Worm (Caenorhabditis elegans): ENCODE results near the gene F47D12.9.

DNA sequence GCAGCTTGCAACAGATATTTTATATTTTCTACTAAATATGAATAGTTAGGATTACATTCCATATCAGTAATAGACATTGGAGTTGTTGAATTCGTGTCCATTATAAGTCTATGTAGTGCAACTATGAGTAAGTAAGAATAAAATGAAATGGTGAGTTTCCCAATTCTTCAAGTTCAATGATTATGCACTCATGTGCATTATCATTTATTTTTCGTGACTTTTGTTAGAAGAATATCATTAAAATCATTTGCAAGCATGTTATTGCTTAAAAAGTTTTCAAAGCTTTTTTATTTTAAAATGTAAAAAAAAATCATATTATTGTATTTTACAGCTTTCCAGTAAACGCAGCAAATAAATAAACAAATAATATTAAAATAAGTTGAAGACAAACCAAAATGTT, 46.5 kb downstream of the F47D12.9 start, which contains the start of gene srg-9:
- TF ChIP-seq cog-1 (tag; optimal IDR thresholded peaks at IDR 0.05): no peak
- no peak for TF ChIP-seq ztf-23 (GFP tag; IDR thresholded peaks at IDR 0.05)
- no peak for TF ChIP-seq ztf-29 (GFP tag; IDR thresholded peaks at IDR 0.05)
- TF ChIP-seq klf-2 (GFP tag; conservative IDR thresholded peaks at IDR 0.05): no peak
- TF ChIP-seq T22C8.4 (GFP tag; IDR thresholded peaks at IDR 0.05): no peak
- TF ChIP-seq med-1 (GFP tag; optimal IDR thresholded peaks at IDR 0.05; ENCODE audit: insufficient read depth): no peak

Data from whole organism, midembryonic.